Fruit fly (Drosophila melanogaster) whole organism, prepupa: Measurements from ENCODE around the gene Etl1.

Experiments
- CG10631 ChIP-seq: fragments of 200-800 bp; sonication (Bioruptor generic); optimal IDR thresholded peaks from 2 replicates; lab custom pipeline; 2016; ENCODE audit warnings: missing biosample characterization, missing genetic modification characterization
- CG15336 ChIP-seq: fragments of 200-800 bp; sonication (Bioruptor generic); IDR thresholded peaks from 2 replicates; pipeline ENCODE4 v1.3.6; 2022; ENCODE audit warnings: missing biosample characterization, missing genetic modification characterization
- CG1621 ChIP-seq: fragments of 200-800 bp; sonication (Bioruptor generic); optimal IDR thresholded peaks from 3 replicates; lab custom pipeline; 2018; ENCODE audit warnings: missing biosample characterization, mild to moderate bottlenecking, missing genetic modification characterization
- CG16779 ChIP-seq: fragments of 200-800 bp; sonication (Bioruptor generic); optimal IDR thresholded peaks from 3 replicates; lab custom pipeline; 2017; ENCODE audit warnings: missing biosample characterization, mild to moderate bottlenecking, missing genetic modification characterization
- CG3032 ChIP-seq: fragments of 200-800 bp; optimal IDR thresholded peaks from 2 replicates; lab custom pipeline; 2019; ENCODE audit warnings: missing biosample characterization, mild to moderate bottlenecking, missing genetic modification characterization, moderate library complexity
- CG31627 ChIP-seq: fragments of 200-800 bp; sonication (Bioruptor generic); optimal IDR thresholded peaks from 3 replicates; lab custom pipeline; 2016; ENCODE audit warnings: missing biosample characterization, missing genetic modification characterization
- CG34406 ChIP-seq: fragments of 200-800 bp; sonication (Bioruptor generic); optimal IDR thresholded peaks from 3 replicates; lab custom pipeline; 2016; ENCODE audit warnings: missing biosample characterization, missing genetic modification characterization
- CG3919 ChIP-seq: fragments of 200-800 bp; sonication (Bioruptor generic); optimal IDR thresholded peaks from 3 replicates; lab custom pipeline; 2016; ENCODE audit warnings: missing biosample characterization, missing genetic modification characterization
- CG4318 ChIP-seq: fragments of 200-800 bp; sonication (Bioruptor generic); optimal IDR thresholded peaks from 3 replicates; lab custom pipeline; 2017; ENCODE audit warnings: missing biosample characterization, mild to moderate bottlenecking, missing genetic modification characterization
- CG6163 ChIP-seq: fragments of 200-800 bp; sonication (Bioruptor generic); IDR thresholded peaks from 3 replicates; pipeline ENCODE4 v1.3.6; 2022; ENCODE audit warnings: missing biosample characterization, missing genetic modification characterization
- CG6276 ChIP-seq: fragments of 200-800 bp; sonication (Bioruptor generic); optimal IDR thresholded peaks from 2 replicates; lab custom pipeline; 2017; ENCODE audit warnings: missing biosample characterization, mild to moderate bottlenecking, missing genetic modification characterization
- CG6792 ChIP-seq: fragments of 200-800 bp; sonication (Bioruptor generic); optimal IDR thresholded peaks from 3 replicates; lab custom pipeline; 2016; ENCODE audit warnings: missing biosample characterization, missing genetic modification characterization
- CG6808 ChIP-seq: fragments of 200-800 bp; sonication (Bioruptor generic); optimal IDR thresholded peaks from 3 replicates; lab custom pipeline; 2017; ENCODE audit warnings: missing biosample characterization, missing genetic modification characterization, mild to moderate bottlenecking, moderate library complexity, missing genetic modification reagents
- CG7368 ChIP-seq: fragments of 200-800 bp; sonication (Bioruptor generic); optimal IDR thresholded peaks from 3 replicates; lab custom pipeline; 2016; ENCODE audit warnings: missing biosample characterization, missing genetic modification characterization
- CG8119 ChIP-seq: fragments of 200-800 bp; sonication (Bioruptor generic); IDR thresholded peaks from 3 replicates; pipeline ENCODE4 v1.3.6; 2022; ENCODE audit warnings: missing biosample characterization, missing genetic modification characterization
- CG8632 ChIP-seq: fragments of 200-800 bp; sonication (Bioruptor generic); optimal IDR thresholded peaks from 3 replicates; lab custom pipeline; 2016; ENCODE audit warnings: missing biosample characterization, missing genetic modification characterization
- CG9139 ChIP-seq: fragments of 200-800 bp; sonication (Bioruptor generic); optimal IDR thresholded peaks from 3 replicates; lab custom pipeline; 2017; ENCODE audit warnings: missing biosample characterization, mild to moderate bottlenecking, missing genetic modification characterization
- Eip78C ChIP-seq: fragments of 200-800 bp; sonication (Bioruptor generic); peaks from one replicate; lab custom pipeline; 2016; ENCODE audit warnings: missing biosample characterization, missing genetic modification characterization
- Eip93F ChIP-seq: fragments of 200-800 bp; sonication (Bioruptor generic); optimal IDR thresholded peaks from 2 replicates; lab custom pipeline; 2016; ENCODE audit warnings: missing biosample characterization, mild to moderate bottlenecking, missing genetic modification characterization
- Ets21C ChIP-seq: fragments of 200-800 bp; sonication (Bioruptor generic); optimal IDR thresholded peaks from 3 replicates; lab custom pipeline; 2016; ENCODE audit warnings: missing biosample characterization, missing genetic modification characterization
- Gug ChIP-seq: fragments of 200-800 bp; sonication (Bioruptor generic); IDR thresholded peaks from 2 replicates; pipeline ENCODE4 v1.3.6; 2022; ENCODE audit warnings: missing biosample characterization, missing genetic modification characterization
- Hr4 ChIP-seq: fragments of 200-800 bp; sonication (Bioruptor generic); optimal IDR thresholded peaks from 3 replicates; lab custom pipeline; 2016; ENCODE audit warnings: missing biosample characterization, missing genetic modification characterization
- OdsH ChIP-seq: fragments of 200-800 bp; sonication (Bioruptor generic); optimal IDR thresholded peaks from 3 replicates; lab custom pipeline; 2016; ENCODE audit warnings: missing biosample characterization, missing genetic modification characterization
- Sox102F ChIP-seq: fragments of 200-800 bp; sonication (Bioruptor generic); optimal IDR thresholded peaks from 2 replicates; lab custom pipeline; 2016; ENCODE audit warnings: missing biosample characterization, mild to moderate bottlenecking, missing genetic modification characterization
- Sox14 ChIP-seq: fragments of 200-800 bp; sonication (Bioruptor generic); optimal IDR thresholded peaks from 3 replicates; lab custom pipeline; 2016; ENCODE audit warnings: missing biosample characterization, missing genetic modification characterization
- achi ChIP-seq: fragments of 200-800 bp; sonication (Bioruptor generic); optimal IDR thresholded peaks from 3 replicates; lab custom pipeline; 2016; ENCODE audit warnings: missing biosample characterization, missing genetic modification characterization
- acj6 ChIP-seq: fragments of 200-800 bp; sonication (Bioruptor generic); optimal IDR thresholded peaks from 3 replicates; lab custom pipeline; 2016; ENCODE audit warnings: missing biosample characterization, missing genetic modification characterization
- dac ChIP-seq: fragments of 200-800 bp; sonication (Bioruptor generic); optimal IDR thresholded peaks from 2 replicates; lab custom pipeline; 2017; ENCODE audit warnings: missing biosample characterization, mild to moderate bottlenecking, missing genetic modification characterization
- dsx ChIP-seq: fragments of 200-800 bp; optimal IDR thresholded peaks from 3 replicates; lab custom pipeline; 2019; ENCODE audit warnings: missing biosample characterization, mild to moderate bottlenecking, missing genetic modification characterization, moderate library complexity; ENCODE audit not compliant: poor library complexity, severe bottlenecking
- eg ChIP-seq: fragments of 200-800 bp; sonication (Bioruptor generic); IDR thresholded peaks from 3 replicates; pipeline ENCODE4 v1.3.6; 2022; ENCODE audit warnings: missing biosample characterization, missing genetic modification characterization
- esn ChIP-seq: fragments of 200-800 bp; sonication (Bioruptor generic); optimal IDR thresholded peaks from 2 replicates; lab custom pipeline; 2016; ENCODE audit warnings: missing biosample characterization, mild to moderate bottlenecking, missing genetic modification characterization, moderate library complexity
- fkh ChIP-seq: fragments of 200-800 bp; sonication (Bioruptor generic); optimal IDR thresholded peaks from 3 replicates; lab custom pipeline; 2017; ENCODE audit warnings: missing biosample characterization, mild to moderate bottlenecking, missing genetic modification characterization, moderate library complexity
- net ChIP-seq: fragments of 200-800 bp; sonication (Bioruptor generic); optimal IDR thresholded peaks from 3 replicates; lab custom pipeline; 2016; ENCODE audit warnings: missing biosample characterization, missing genetic modification characterization
- pdm3 ChIP-seq: fragments of 200-800 bp; sonication (Bioruptor generic); optimal IDR thresholded peaks from 3 replicates; lab custom pipeline; 2016; ENCODE audit warnings: missing biosample characterization, missing genetic modification characterization
- spab ChIP-seq: fragments of 200-800 bp; sonication (Bioruptor generic); optimal IDR thresholded peaks from 2 replicates; lab custom pipeline; 2017; ENCODE audit warnings: missing biosample characterization, mild to moderate bottlenecking, missing genetic modification characterization, missing genetic modification reagents
- ss ChIP-seq, 2 experiments: fragments of 200-800 bp; sonication (Bioruptor generic); optimal IDR thresholded peaks; 2 replicates in 1 of 2; 3 replicates in 1 of 2; lab custom pipeline; 2017 to 2018; ENCODE audit warnings: mild to moderate bottlenecking in 2 of 2, missing biosample characterization in 2 of 2, missing genetic modification characterization in 2 of 2, moderate library complexity in 1 of 2
- svp ChIP-seq: fragments of 200-800 bp; sonication (Bioruptor generic); peaks from one replicate; lab custom pipeline; 2016; ENCODE audit warnings: missing biosample characterization, missing genetic modification characterization
- topi ChIP-seq: fragments of 200-800 bp; sonication (Bioruptor generic); optimal IDR thresholded peaks from 3 replicates; lab custom pipeline; 2016; ENCODE audit warnings: missing biosample characterization, missing genetic modification characterization
- vri ChIP-seq: fragments of 200-800 bp; sonication (Bioruptor generic); optimal IDR thresholded peaks from 3 replicates; lab custom pipeline; 2016; ENCODE audit warnings: missing biosample characterization, mild to moderate bottlenecking, missing genetic modification characterization

The Etl1 gene

dm6 chr2L:9911783-9912182 is 625 bp downstream of the Etl1 start (continued):
- TF ChIP-seq dsx (GFP tag; lab: Kevin White, UChicago) (no peak), fkh (GFP tag; lab: Kevin White, UChicago) (no peak), CG6276 (no peak), CG34406 (GFP tag; lab: Kevin White, UChicago) (no peak), spab (GFP tag; lab: Kevin White, UChicago) (no peak), CG6792 (no peak), CG10631 (GFP tag; lab: Kevin White, UChicago) (no peak), Eip78C (peak; percentile 43), CG3032 (no peak), Ets21C (GFP tag; lab: Kevin White, UChicago) (no peak), Gug (GFP tag; lab: Robert Waterston, UW) (0 out of 2 replicates have a peak, but pooled peaks have one; percentile 13), CG7368 (no peak), CG6163 (GFP tag; lab: Robert Waterston, UW) (peak; percentile 49; the same call in 2 of the 3 replicates), CG4318 (GFP tag; lab: Kevin White, UChicago) (no peak), svp (GFP tag; lab: Kevin White, UChicago) (no peak), CG15336 (GFP tag; lab: Robert Waterston, UW) (no peak), CG8632 (GFP tag; lab: Kevin White, UChicago) (no peak), CG16779 (tag; lab: Kevin White, UChicago) (no peak), dac (GFP tag; lab: Kevin White, UChicago) (no peak), acj6 (GFP tag; lab: Kevin White, UChicago) (peak; percentile 1)

- peak; percentile 28 for TF ChIP-seq achi
- TF ChIP-seq CG8119 (GFP tag; lab: Robert Waterston, UW), result peak; percentile 25; the same call in 1 of the 3 replicates
- peak; percentile 72 for TF ChIP-seq Eip78C
- TF ChIP-seq ss (GFP tag; optimal IDR thresholded peaks at IDR 0.05; lab: Kevin White, UChicago), result peak; percentile 20 to 29
- TF ChIP-seq CG31627 (GFP tag; lab: Kevin White, UChicago), result no peak
- peak; percentile 21 for TF ChIP-seq OdsH
- TF ChIP-seq CG1621 (tag; lab: Kevin White, UChicago), result no peak
- 0 out of 3 replicates have a peak, but pooled peaks have one; percentile 39 for TF ChIP-seq CG6163 (GFP tag; lab: Robert Waterston, UW)
- no peak for TF ChIP-seq Ets21C (GFP tag; lab: Kevin White, UChicago)
- TF ChIP-seq acj6 (GFP tag; lab: Kevin White, UChicago), result peak; percentile 9
- peak; percentile 7 for TF ChIP-seq topi (GFP tag; lab: Kevin White, UChicago)
- TF ChIP-seq CG8632 (GFP tag; lab: Kevin White, UChicago), result no peak
- TF ChIP-seq CG34406 (GFP tag; lab: Kevin White, UChicago), result peak; percentile 17
- peak; percentile 37 for TF ChIP-seq net
- peak; percentile 46 for TF ChIP-seq Hr4 (GFP tag; lab: Kevin White, UChicago)
- peak; percentile 19 for TF ChIP-seq CG6276
- TF ChIP-seq vri, result peak; percentile 60
- peak; percentile 33 for TF ChIP-seq esn (GFP tag; lab: Kevin White, UChicago)
- peak; percentile 12 for TF ChIP-seq fkh (GFP tag; lab: Kevin White, UChicago)
- TF ChIP-seq CG9139 (GFP tag; lab: Kevin White, UChicago), result peak; percentile 13
- peak; percentile 71; the same call in 2 of the 3 replicates for TF ChIP-seq eg
- TF ChIP-seq CG3919, result peak; percentile 32
- peak; percentile 8 for TF ChIP-seq Sox14 (GFP tag; lab: Kevin White, UChicago)
- TF ChIP-seq Sox102F, result peak; percentile 13
- peak; percentile 7 for TF ChIP-seq CG6808 (GFP tag; lab: Kevin White, UChicago)
- TF ChIP-seq pdm3 (GFP tag; lab: Kevin White, UChicago), result peak; percentile 6
- no peak for TF ChIP-seq CG3032
- no peak for TF ChIP-seq Eip93F
- peak; percentile 27 for TF ChIP-seq CG16779 (tag; lab: Kevin White, UChicago)
- peak; percentile 65 for TF ChIP-seq CG15336 (GFP tag; lab: Robert Waterston, UW)
These were observed 3.9 kb downstream of the Etl1 start, which contains the start of gene CG13124 for dm6 chr2L:9908468-9908967. TSS of gene CG13124 (minus strand) at chr2L:9908633.
